Worm (Caenorhabditis elegans) whole organism, mixed stage, embryonic: Measurements from ENCODE around the gene cubn-1.

Source experiments
- elt-1 ChIP-seq: sonication (generic microtip); optimal IDR thresholded peaks from 2 replicates; lab custom pipeline; 2017; ENCODE audit warnings: missing genetic modification characterization, mild to moderate bottlenecking, missing compliant biosample characterization, antibody characterized with exemption, moderate library complexity, borderline replicate concordance; ENCODE audit not compliant: insufficient read depth
- lin-13 ChIP-seq: fragments of 150-350 bp; optimal IDR thresholded peaks from 2 replicates; lab custom pipeline; 2014; ENCODE audit warnings: missing biosample characterization, missing genetic modification characterization
- lin-32 ChIP-seq: fragments of 200-800 bp; sonication (Bioruptor generic); optimal IDR thresholded peaks from 2 replicates; lab custom pipeline; 2018; ENCODE audit warnings: mild to moderate bottlenecking, missing genetic modification characterization, missing compliant biosample characterization
- lsy-2 ChIP-seq: fragments of 150-350 bp; optimal IDR thresholded peaks from 2 replicates; lab custom pipeline; 2014; ENCODE audit warnings: missing biosample characterization, missing genetic modification characterization
- nhr-12 ChIP-seq: fragments of 150-350 bp; optimal IDR thresholded peaks from 2 replicates; lab custom pipeline; 2014; ENCODE audit warnings: missing biosample characterization, missing genetic modification characterization
- nhr-237 ChIP-seq: fragments of 150-350 bp; optimal IDR thresholded peaks from 2 replicates; lab custom pipeline; 2014; ENCODE audit warnings: missing biosample characterization, missing genetic modification characterization
- nhr-28 ChIP-seq: fragments of 150-350 bp; optimal IDR thresholded peaks from 2 replicates; lab custom pipeline; 2014; ENCODE audit warnings: missing biosample characterization, missing genetic modification characterization
- nhr-76 ChIP-seq: sonication (generic microtip); optimal IDR thresholded peaks from 2 replicates; lab custom pipeline; 2017; ENCODE audit warnings: missing biosample characterization, missing genetic modification characterization
- pha-4 ChIP-seq: fragments of 150-350 bp; optimal IDR thresholded peaks from 2 replicates; lab custom pipeline; 2018; ENCODE audit warnings: missing biosample characterization, missing genetic modification reagents, missing genetic modification characterization
- sptf-1 ChIP-seq: sonication (generic microtip); optimal IDR thresholded peaks from 2 replicates; lab custom pipeline; 2017; ENCODE audit warnings: mild to moderate bottlenecking, missing genetic modification characterization, moderate library complexity, missing compliant biosample characterization
- unc-39 ChIP-seq: fragments of 150-350 bp; optimal IDR thresholded peaks from 2 replicates; lab custom pipeline; 2014; ENCODE audit warnings: missing biosample characterization, missing genetic modification characterization
- zip-8 ChIP-seq: fragments of 150-350 bp; optimal IDR thresholded peaks from 2 replicates; lab custom pipeline; 2014; ENCODE audit warnings: missing biosample characterization, missing genetic modification characterization

- TF ChIP-seq zip-8 (tag; lab: Kevin White, UChicago), result no peak
- TF ChIP-seq lin-32 (GFP tag; lab: Kevin White, UChicago), result no peak
- no peak for TF ChIP-seq nhr-28 (tag; lab: Kevin White, UChicago)
- TF ChIP-seq lsy-2 (tag; lab: Kevin White, UChicago), result no peak
- no peak for TF ChIP-seq sptf-1 (tag; lab: Kevin White, UChicago)
- no peak for TF ChIP-seq unc-39 (tag; lab: Kevin White, UChicago)
- TF ChIP-seq elt-1, result no peak
- TF ChIP-seq nhr-76, result no peak
- TF ChIP-seq nhr-237 (tag; lab: Kevin White, UChicago), result no peak
- no peak for TF ChIP-seq pha-4 (tag; lab: Kevin White, UChicago)
- no peak for TF ChIP-seq lin-13 (tag; lab: Kevin White, UChicago)
- TF ChIP-seq nhr-12 (tag; lab: Kevin White, UChicago), result no peak
Observed at ce11 chrV:12612118-12612517, 989 bp downstream of the cubn-1 start, which contains the start of gene cyc-2.2.
